Worm (Caenorhabditis elegans) whole organism, midembryonic: Measurements from ENCODE around the gene bgnt-1.5.

ENCODE experiments used
- T22C8.4 ChIP-seq: fragments of 200-800 bp; sonication (Bioruptor generic); IDR thresholded peaks from 2 replicates; pipeline ENCODE4 v1.3.6; 2022; ENCODE audit warnings: missing genetic modification characterization, missing compliant biosample characterization
- cog-1 ChIP-seq: sonication (generic microtip); optimal IDR thresholded peaks from 2 replicates; lab custom pipeline; 2016; ENCODE audit warnings: missing genetic modification characterization, missing compliant biosample characterization
- klf-2 ChIP-seq: fragments of 200-800 bp; sonication (Bioruptor generic); conservative IDR thresholded peaks from 2 replicates; pipeline ENCODE4 v1.3.6; 2022; ENCODE audit warnings: missing genetic modification reagents, missing genetic modification characterization, missing compliant biosample characterization
- ref-1 ChIP-seq: fragments of 200-800 bp; sonication (Bioruptor generic); conservative IDR thresholded peaks from 2 replicates; pipeline ENCODE4 v1.3.6; 2022; ENCODE audit warnings: missing genetic modification reagents, missing genetic modification characterization, missing compliant biosample characterization
- tab-1 ChIP-seq: fragments of 200-800 bp; sonication (Bioruptor generic); IDR thresholded peaks from 2 replicates; pipeline ENCODE4 v1.3.6; 2022; ENCODE audit warnings: missing genetic modification characterization, missing compliant biosample characterization
- ztf-23 ChIP-seq: fragments of 200-800 bp; sonication (Bioruptor generic); IDR thresholded peaks from 2 replicates; pipeline ENCODE4 v1.3.6; 2022; ENCODE audit warnings: missing genetic modification reagents, missing genetic modification characterization, missing compliant biosample characterization
- ztf-29 ChIP-seq: fragments of 200-800 bp; sonication (Bioruptor generic); IDR thresholded peaks from 2 replicates; pipeline ENCODE4 v1.3.6; 2022; ENCODE audit warnings: missing genetic modification reagents, missing genetic modification characterization, missing compliant biosample characterization

DNA sequence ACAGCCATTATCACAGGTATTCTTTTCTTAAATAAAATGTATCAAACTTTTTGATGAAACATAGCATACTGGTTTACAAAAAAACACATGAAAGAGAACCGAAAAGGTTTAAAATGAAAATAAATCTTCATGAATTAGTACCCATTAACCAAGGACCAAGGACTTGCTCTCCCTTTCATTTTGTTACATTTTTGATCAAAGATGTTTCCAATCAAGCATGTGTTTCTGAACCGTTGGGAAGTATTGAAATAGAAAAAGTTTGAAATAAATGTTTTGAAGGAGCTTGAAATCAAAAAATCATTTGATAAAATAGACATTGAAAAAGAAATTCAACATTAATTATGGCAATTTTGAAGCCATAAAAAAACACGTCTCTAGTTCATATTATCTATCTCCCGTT, 19.6 kb downstream of the bgnt-1.5 start:
- TF ChIP-seq klf-2 (GFP tag; lab: Robert Waterston, UW) (no peak), ztf-29 (GFP tag; lab: Robert Waterston, UW) (no peak), ref-1 (GFP tag; lab: Robert Waterston, UW) (no peak), cog-1 (no peak), T22C8.4 (no peak), ztf-23 (no peak), tab-1 (GFP tag; lab: Robert Waterston, UW) (no peak)
